ENCODE assay signal across 1 fruit fly cellular context in genomic region chr3L:9505007-9505712, dm6.
TF ChIP-seq lines count a peak whose summit lies in the region.

Gene path, minus strand, starts transcription at chr3L:9505328.

TF ChIP-seq in whole organism, embryonic, 481 proteins besides CTCF, POLR2A, EP300 and RAD21 (continued from another document and continues in another):
- TF ChIP-seq CG10431 (GFP tag; optimal IDR thresholded peaks at IDR 0.05; lab: Kevin White, UChicago) (peak; percentile 2), fd96Cb (tag; optimal IDR thresholded peaks at IDR 0.05; lab: Kevin White, UChicago) (peak; percentile 50), ken (GFP tag; IDR thresholded peaks at IDR 0.05; lab: Robert Waterston, UW) (no peak), HLH4C (GFP tag; IDR thresholded peaks at IDR 0.05; lab: Robert Waterston, UW; ENCODE audit: partially characterized antibody) (no peak; the same call in 2 of the 3 replicates), CG6689 (GFP tag; IDR thresholded peaks at IDR 0.05; lab: Robert Waterston, UW) (peak; percentile 30; the same call in 1 of the 2 replicates), CG16815 (GFP tag; optimal IDR thresholded peaks at IDR 0.05; lab: Kevin White, UChicago) (no peak), Aef1 (GFP tag; IDR thresholded peaks at IDR 0.05; lab: Robert Waterston, UW) (no peak), CG13123 (GFP tag; optimal IDR thresholded peaks at IDR 0.05; lab: Kevin White, UChicago) (no peak), Dfd (GFP tag; optimal IDR thresholded peaks at IDR 0.05; lab: Kevin White, UChicago) (no peak), Gsc (GFP tag; IDR thresholded peaks at IDR 0.05; lab: Robert Waterston, UW) (no peak), CG34224 (GFP tag; IDR thresholded peaks at IDR 0.05; lab: Robert Waterston, UW; ENCODE audit: partially characterized antibody) (no peak; the same call in 2 of the 3 replicates), CG16863 (GFP tag; optimal IDR thresholded peaks at IDR 0.05; lab: Kevin White, UChicago) (no peak), Usf (GFP tag; optimal IDR thresholded peaks at IDR 0.05; lab: Kevin White, UChicago) (no peak), CG12104 (GFP tag; optimal IDR thresholded peaks at IDR 0.05; lab: Kevin White, UChicago) (peak; percentile 66), chinmo (GFP tag; IDR thresholded peaks at IDR 0.05; lab: Robert Waterston, UW; ENCODE audit: partially characterized antibody) (peak; percentile 56; the same call in 2 of the 4 replicates), Rfx (GFP tag; IDR thresholded peaks at IDR 0.05; lab: Robert Waterston, UW) (peak; percentile 29; the same call in 1 of the 2 replicates), Myb (GFP tag; optimal IDR thresholded peaks at IDR 0.05; lab: Kevin White, UChicago) (no peak), hth (optimal IDR thresholded peaks at IDR 0.05; lab: Kevin White, UChicago) (no peak), mld (GFP tag; IDR thresholded peaks at IDR 0.05; lab: Robert Waterston, UW; ENCODE audit: partially characterized antibody) (no peak), CG13894 (tag; optimal IDR thresholded peaks at IDR 0.05; lab: Kevin White, UChicago) (peak; percentile 51), CG9727 (GFP tag; optimal IDR thresholded peaks at IDR 0.05; lab: Kevin White, UChicago) (peak; percentile 64), Dad (GFP tag; optimal IDR thresholded peaks at IDR 0.05; lab: Kevin White, UChicago) (no peak), ranshi (GFP tag; IDR thresholded peaks at IDR 0.05; lab: Robert Waterston, UW) (peak; percentile 19; the same call in 1 of the 2 replicates), pzg (GFP tag; optimal IDR thresholded peaks at IDR 0.05; lab: Kevin White, UChicago) (no peak), Ada2b (GFP tag; IDR thresholded peaks at IDR 0.05; lab: Robert Waterston, UW) (no peak), bowl (GFP tag; IDR thresholded peaks at IDR 0.05; lab: Robert Waterston, UW) (no peak), CG30020 (tag; optimal IDR thresholded peaks at IDR 0.05; lab: Kevin White, UChicago) (peak; percentile 14), ato (GFP tag; IDR thresholded peaks at IDR 0.05; lab: Robert Waterston, UW; ENCODE audit: partially characterized antibody) (no peak), grau (tag; optimal IDR thresholded peaks at IDR 0.05; lab: Kevin White, UChicago) (peak; percentile 51), pum (GFP tag; optimal IDR thresholded peaks at IDR 0.05; lab: Kevin White, UChicago) (no peak), CG10366 (GFP tag; IDR thresholded peaks at IDR 0.05; lab: Robert Waterston, UW) (peak; percentile 16; the same call in 1 of the 2 replicates), wor (GFP tag; IDR thresholded peaks at IDR 0.05; lab: Robert Waterston, UW) (no peak), CG6683 (GFP tag; optimal IDR thresholded peaks at IDR 0.05; lab: Kevin White, UChicago) (peak; percentile 38), Dip3 (GFP tag; optimal IDR thresholded peaks at IDR 0.05; lab: Kevin White, UChicago) (no peak), CG1024 (GFP tag; IDR thresholded peaks at IDR 0.05; lab: Robert Waterston, UW) (no peak), CG43689 (GFP tag; IDR thresholded peaks at IDR 0.05; lab: Robert Waterston, UW) (no peak), CG4424 (GFP tag; optimal IDR thresholded peaks at IDR 0.05; lab: Kevin White, UChicago) (peak; percentile 49), CG2202 (tag; optimal IDR thresholded peaks at IDR 0.05; lab: Kevin White, UChicago) (peak; percentile 13), inv (GFP tag; IDR thresholded peaks at IDR 0.05; lab: Robert Waterston, UW; ENCODE audit: partially characterized antibody) (no peak), zen2 (GFP tag; IDR thresholded peaks at IDR 0.05; lab: Robert Waterston, UW; ENCODE audit: partially characterized antibody) (no peak), cg (GFP tag; optimal IDR thresholded peaks at IDR 0.05; lab: Kevin White, UChicago) (no peak), dimm (GFP tag; IDR thresholded peaks at IDR 0.05; lab: Robert Waterston, UW) (no peak), cwo (GFP tag; optimal IDR thresholded peaks at IDR 0.05; lab: Kevin White, UChicago) (peak; percentile 50), CG17912 (GFP tag; optimal IDR thresholded peaks at IDR 0.05; lab: Kevin White, UChicago) (peak; percentile 49), MBD-R2 (GFP tag; IDR thresholded peaks at IDR 0.05; lab: Robert Waterston, UW) (no peak), Ptx1 (GFP tag; IDR thresholded peaks at IDR 0.05; lab: Robert Waterston, UW) (no peak; the same call in 1 of the 2 replicates), chm (GFP tag; IDR thresholded peaks at IDR 0.05; lab: Robert Waterston, UW) (peak; percentile 69; the same call in 1 of the 2 replicates), sd (tag; optimal IDR thresholded peaks at IDR 0.05; lab: Kevin White, UChicago) (peak; percentile 1), CoRest (tag; optimal IDR thresholded peaks at IDR 0.05; lab: Kevin White, UChicago) (peak; percentile 19), pnt (GFP tag; optimal IDR thresholded peaks at IDR 0.05; lab: Kevin White, UChicago) (no peak), Tbp (GFP tag; optimal IDR thresholded peaks at IDR 0.05; lab: Kevin White, UChicago) (no peak), CG12391 (tag; optimal IDR thresholded peaks at IDR 0.05; lab: Kevin White, UChicago) (peak; percentile 55), CG11723 (GFP tag; optimal IDR thresholded peaks at IDR 0.05; lab: Kevin White, UChicago) (no peak), disco-r (GFP tag; optimal IDR thresholded peaks at IDR 0.05; lab: Kevin White, UChicago) (no peak), CG7987 (GFP tag; optimal IDR thresholded peaks at IDR 0.05; lab: Kevin White, UChicago) (peak; percentile 24), CG12071 (GFP tag; optimal IDR thresholded peaks at IDR 0.05; lab: Kevin White, UChicago) (peak; percentile 19), CG17568 (GFP tag; optimal IDR thresholded peaks at IDR 0.05; lab: Kevin White, UChicago) (no peak), Six4 (GFP tag; optimal IDR thresholded peaks at IDR 0.05; lab: Kevin White, UChicago) (peak; percentile 41), Kr (GFP tag; optimal IDR thresholded peaks at IDR 0.05; lab: Kevin White, UChicago) (no peak), CG4404 (GFP tag; IDR thresholded peaks at IDR 0.05; lab: Robert Waterston, UW) (no peak), usp (GFP tag; optimal IDR thresholded peaks at IDR 0.05; lab: Kevin White, UChicago) (no peak), CG8765 (GFP tag; IDR thresholded peaks at IDR 0.05; lab: Robert Waterston, UW) (no peak), br (optimal IDR thresholded peaks at IDR 0.05; lab: Kevin White, UChicago) (no peak), CG3847 (GFP tag; IDR thresholded peaks at IDR 0.05; lab: Robert Waterston, UW) (no peak), YL-1 (GFP tag; optimal IDR thresholded peaks at IDR 0.05; lab: Kevin White, UChicago) (peak; percentile 4), ftz-f1 (GFP tag; optimal IDR thresholded peaks at IDR 0.05; lab: Kevin White, UChicago) (no peak), Lim3 (GFP tag; IDR thresholded peaks at IDR 0.05; lab: Robert Waterston, UW) (no peak), CG3995 (GFP tag; optimal IDR thresholded peaks at IDR 0.05; lab: Kevin White, UChicago) (no peak), CG9876 (GFP tag; optimal IDR thresholded peaks at IDR 0.05; lab: Kevin White, UChicago) (no peak), CG15073 (GFP tag; optimal IDR thresholded peaks at IDR 0.05; lab: Kevin White, UChicago) (no peak), Vsx1 (GFP tag; optimal IDR thresholded peaks at IDR 0.05; lab: Kevin White, UChicago) (no peak), CG7928 (GFP tag; optimal IDR thresholded peaks at IDR 0.05; lab: Kevin White, UChicago) (no peak), HmgZ (tag; optimal IDR thresholded peaks at IDR 0.05; lab: Kevin White, UChicago) (peak; percentile 22), CG7271 (tag; optimal IDR thresholded peaks at IDR 0.05; lab: Kevin White, UChicago) (no peak), Hsf (GFP tag; optimal IDR thresholded peaks at IDR 0.05; lab: Kevin White, UChicago) (no peak), ssp (GFP tag; IDR thresholded peaks at IDR 0.05; lab: Robert Waterston, UW) (no peak), CG32772 (GFP tag; IDR thresholded peaks at IDR 0.05; lab: Robert Waterston, UW) (no peak), slou (GFP tag; optimal IDR thresholded peaks at IDR 0.05; lab: Kevin White, UChicago) (no peak), zen (tag; optimal IDR thresholded peaks at IDR 0.05; lab: Kevin White, UChicago) (no peak), CG11696 (GFP tag; IDR thresholded peaks at IDR 0.05; lab: Robert Waterston, UW) (peak; percentile 45; the same call in 1 of the 2 replicates), C15 (GFP tag; IDR thresholded peaks at IDR 0.05; lab: Robert Waterston, UW) (no peak), CG14050 (GFP tag; IDR thresholded peaks at IDR 0.05; lab: Robert Waterston, UW) (peak; percentile 20; the same call in 2 of the 3 replicates), wek (GFP tag; optimal IDR thresholded peaks at IDR 0.05; lab: Kevin White, UChicago) (no peak), Mrtf (GFP tag; IDR thresholded peaks at IDR 0.05; lab: Robert Waterston, UW) (no peak), abd-A (tag; optimal IDR thresholded peaks at IDR 0.05; lab: Kevin White, UChicago) (peak; percentile 65), knrl (GFP tag; IDR thresholded peaks at IDR 0.05; lab: Robert Waterston, UW; ENCODE audit: partially characterized antibody) (no peak), CG7963 (GFP tag; IDR thresholded peaks at IDR 0.05; lab: Robert Waterston, UW; ENCODE audit: partially characterized antibody) (no peak), tgo (GFP tag; IDR thresholded peaks at IDR 0.05; lab: Robert Waterston, UW) (peak; percentile 42), Sry-β (GFP tag; optimal IDR thresholded peaks at IDR 0.05; lab: Kevin White, UChicago) (peak; percentile 94), CG1233 (GFP tag; optimal IDR thresholded peaks at IDR 0.05; lab: Kevin White, UChicago) (no peak), shn (GFP tag; optimal IDR thresholded peaks at IDR 0.05; lab: Kevin White, UChicago) (no peak), CG31224 (GFP tag; IDR thresholded peaks at IDR 0.05; lab: Robert Waterston, UW) (no peak), CG2889 (GFP tag; IDR thresholded peaks at IDR 0.05; lab: Robert Waterston, UW) (no peak), CG17186 (GFP tag; optimal IDR thresholded peaks at IDR 0.05; lab: Kevin White, UChicago) (no peak), ATbp (GFP tag; optimal IDR thresholded peaks at IDR 0.05; lab: Kevin White, UChicago) (no peak), CG10209 (GFP tag; optimal IDR thresholded peaks at IDR 0.05; lab: Kevin White, UChicago) (peak; percentile 37), Opbp (GFP tag; IDR thresholded peaks at IDR 0.05; lab: Robert Waterston, UW; ENCODE audit: partially characterized antibody) (no peak), CG7556 (GFP tag; optimal IDR thresholded peaks at IDR 0.05; lab: Kevin White, UChicago) (peak; percentile 54), dmrt99B (tag; optimal IDR thresholded peaks at IDR 0.05; lab: Kevin White, UChicago) (peak; percentile 64), CG8478 (optimal IDR thresholded peaks at IDR 0.05; lab: Kevin White, UChicago) (no peak), bsh (GFP tag; optimal IDR thresholded peaks at IDR 0.05; lab: Kevin White, UChicago) (peak in 1 of 2 experiments; percentile 25), lilli (GFP tag; optimal IDR thresholded peaks at IDR 0.05; lab: Kevin White, UChicago) (peak; percentile 24), fd102C (GFP tag; optimal IDR thresholded peaks at IDR 0.05; lab: Kevin White, UChicago) (no peak), CG12744 (GFP tag; optimal IDR thresholded peaks at IDR 0.05; lab: Kevin White, UChicago) (no peak), Ets97D (GFP tag; optimal IDR thresholded peaks at IDR 0.05; lab: Kevin White, UChicago) (no peak), Dref (GFP tag; IDR thresholded peaks at IDR 0.05; lab: Robert Waterston, UW) (no peak), amos (GFP tag; IDR thresholded peaks at IDR 0.05; lab: Robert Waterston, UW; ENCODE audit: partially characterized antibody) (no peak; the same call in 1 of the 2 replicates), CG9797 (GFP tag; optimal IDR thresholded peaks at IDR 0.05; lab: Kevin White, UChicago) (no peak), CG18599 (GFP tag; optimal IDR thresholded peaks at IDR 0.05; lab: Kevin White, UChicago) (peak; percentile 62), fu2 (GFP tag; optimal IDR thresholded peaks at IDR 0.05; lab: Kevin White, UChicago) (no peak), CG4282 (GFP tag; optimal IDR thresholded peaks at IDR 0.05; lab: Kevin White, UChicago) (peak; percentile 38), Bteb2 (GFP tag; optimal IDR thresholded peaks at IDR 0.05; lab: Kevin White, UChicago) (no peak), Neu2 (GFP tag; optimal IDR thresholded peaks at IDR 0.05; lab: Kevin White, UChicago; ENCODE audit: borderline replicate concordance) (no peak), Sin3A (optimal IDR thresholded peaks at IDR 0.05; lab: Kevin White, UChicago) (no peak), BtbVII (GFP tag; optimal IDR thresholded peaks at IDR 0.05; lab: Kevin White, UChicago) (peak; percentile 39), eve (GFP tag; optimal IDR thresholded peaks at IDR 0.05; lab: Kevin White, UChicago) (no peak), CG17359 (tag; optimal IDR thresholded peaks at IDR 0.05; lab: Kevin White, UChicago) (peak; percentile 39), CkIIα-i1 (GFP tag; IDR thresholded peaks at IDR 0.05; lab: Robert Waterston, UW) (no peak), CG8281 (tag; optimal IDR thresholded peaks at IDR 0.05; lab: Kevin White, UChicago) (no peak), CG10979 (tag; optimal IDR thresholded peaks at IDR 0.05; lab: Kevin White, UChicago) (peak; percentile 66), sqz (GFP tag; optimal IDR thresholded peaks at IDR 0.05; lab: Kevin White, UChicago) (no peak), hb (GFP tag; IDR thresholded peaks at IDR 0.05; lab: Robert Waterston, UW; ENCODE audit: partially characterized antibody) (no peak), Bgb (GFP tag; IDR thresholded peaks at IDR 0.05; lab: Robert Waterston, UW; ENCODE audit: partially characterized antibody) (peak; percentile 51; the same call in 1 of the 2 replicates), CG32767 (GFP tag; IDR thresholded peaks at IDR 0.05; lab: Robert Waterston, UW) (no peak), CHES-1-like (GFP tag; optimal IDR thresholded peaks at IDR 0.05; lab: Kevin White, UChicago) (no peak), Mes4 (GFP tag; optimal IDR thresholded peaks at IDR 0.05; lab: Kevin White, UChicago) (no peak), repo (GFP tag; optimal IDR thresholded peaks at IDR 0.05; lab: Kevin White, UChicago) (no peak), Atf3 (GFP tag; optimal IDR thresholded peaks at IDR 0.05; lab: Kevin White, UChicago) (no peak), HLH3B (GFP tag; IDR thresholded peaks at IDR 0.05; lab: Robert Waterston, UW) (no peak; the same call in 1 of the 2 replicates), PHDP (tag; optimal IDR thresholded peaks at IDR 0.05; lab: Kevin White, UChicago) (peak; percentile 26), CG14860 (GFP tag; IDR thresholded peaks at IDR 0.05; lab: Robert Waterston, UW; ENCODE audit: partially characterized antibody) (no peak), gcm (GFP tag; optimal IDR thresholded peaks at IDR 0.05; lab: Kevin White, UChicago) (peak; percentile 14), NFAT (GFP tag; IDR thresholded peaks at IDR 0.05; lab: Robert Waterston, UW) (no peak)
